Fruit fly (Drosophila melanogaster) whole organism, prepupa: ENCODE measurements around the gene CG7692.

Experiments used
- Blimp-1 ChIP-seq: fragments of 200-800 bp; sonication (Bioruptor generic); optimal IDR thresholded peaks from 3 replicates; lab custom pipeline; 2017; ENCODE audit warnings: missing biosample characterization, missing genetic modification characterization, mild to moderate bottlenecking, moderate library complexity, missing genetic modification reagents
- CG10631 ChIP-seq: fragments of 200-800 bp; sonication (Bioruptor generic); optimal IDR thresholded peaks from 2 replicates; lab custom pipeline; 2016; ENCODE audit warnings: missing biosample characterization, missing genetic modification characterization
- CG11762 ChIP-seq: fragments of 200-800 bp; sonication (Bioruptor generic); optimal IDR thresholded peaks from 3 replicates; lab custom pipeline; 2016; ENCODE audit warnings: missing biosample characterization, missing genetic modification characterization; ENCODE audit not compliant: insufficient read depth
- CG15336 ChIP-seq: fragments of 200-800 bp; sonication (Bioruptor generic); IDR thresholded peaks from 2 replicates; pipeline ENCODE4 v1.3.6; 2022; ENCODE audit warnings: missing biosample characterization, missing genetic modification characterization
- CG1621 ChIP-seq: fragments of 200-800 bp; sonication (Bioruptor generic); optimal IDR thresholded peaks from 3 replicates; lab custom pipeline; 2018; ENCODE audit warnings: missing biosample characterization, mild to moderate bottlenecking, missing genetic modification characterization
- CG3032 ChIP-seq: fragments of 200-800 bp; optimal IDR thresholded peaks from 2 replicates; lab custom pipeline; 2019; ENCODE audit warnings: missing biosample characterization, mild to moderate bottlenecking, missing genetic modification characterization, moderate library complexity
- CG31627 ChIP-seq: fragments of 200-800 bp; sonication (Bioruptor generic); optimal IDR thresholded peaks from 3 replicates; lab custom pipeline; 2016; ENCODE audit warnings: missing biosample characterization, missing genetic modification characterization
- CG34406 ChIP-seq: fragments of 200-800 bp; sonication (Bioruptor generic); optimal IDR thresholded peaks from 3 replicates; lab custom pipeline; 2016; ENCODE audit warnings: missing biosample characterization, missing genetic modification characterization
- CG4318 ChIP-seq: fragments of 200-800 bp; sonication (Bioruptor generic); optimal IDR thresholded peaks from 3 replicates; lab custom pipeline; 2017; ENCODE audit warnings: missing biosample characterization, mild to moderate bottlenecking, missing genetic modification characterization
- CG6163 ChIP-seq: fragments of 200-800 bp; sonication (Bioruptor generic); IDR thresholded peaks from 3 replicates; pipeline ENCODE4 v1.3.6; 2022; ENCODE audit warnings: missing biosample characterization, missing genetic modification characterization
- CG6276 ChIP-seq: fragments of 200-800 bp; sonication (Bioruptor generic); optimal IDR thresholded peaks from 2 replicates; lab custom pipeline; 2017; ENCODE audit warnings: missing biosample characterization, mild to moderate bottlenecking, missing genetic modification characterization
- CG6808 ChIP-seq: fragments of 200-800 bp; sonication (Bioruptor generic); optimal IDR thresholded peaks from 3 replicates; lab custom pipeline; 2017; ENCODE audit warnings: missing biosample characterization, missing genetic modification characterization, mild to moderate bottlenecking, moderate library complexity, missing genetic modification reagents
- CG7368 ChIP-seq: fragments of 200-800 bp; sonication (Bioruptor generic); optimal IDR thresholded peaks from 3 replicates; lab custom pipeline; 2016; ENCODE audit warnings: missing biosample characterization, missing genetic modification characterization
- CG8319 ChIP-seq: fragments of 200-800 bp; sonication (Bioruptor generic); optimal IDR thresholded peaks from 3 replicates; lab custom pipeline; 2016; ENCODE audit warnings: missing biosample characterization, missing genetic modification characterization
- CG8632 ChIP-seq: fragments of 200-800 bp; sonication (Bioruptor generic); optimal IDR thresholded peaks from 3 replicates; lab custom pipeline; 2016; ENCODE audit warnings: missing biosample characterization, missing genetic modification characterization
- Eip78C ChIP-seq: fragments of 200-800 bp; sonication (Bioruptor generic); peaks from one replicate; lab custom pipeline; 2016; ENCODE audit warnings: missing biosample characterization, missing genetic modification characterization
- Gug ChIP-seq: fragments of 200-800 bp; sonication (Bioruptor generic); IDR thresholded peaks from 2 replicates; pipeline ENCODE4 v1.3.6; 2022; ENCODE audit warnings: missing biosample characterization, missing genetic modification characterization
- Hr38 ChIP-seq: sonication (Bioruptor generic); optimal IDR thresholded peaks from 2 replicates; lab custom pipeline; 2016; ENCODE audit warnings: missing biosample characterization, missing genetic modification characterization
- Hr39 ChIP-seq: fragments of 200-800 bp; sonication (Bioruptor generic); optimal IDR thresholded peaks from 2 replicates; lab custom pipeline; 2016; ENCODE audit warnings: missing biosample characterization, missing genetic modification characterization
- Hr4 ChIP-seq: fragments of 200-800 bp; sonication (Bioruptor generic); optimal IDR thresholded peaks from 3 replicates; lab custom pipeline; 2016; ENCODE audit warnings: missing biosample characterization, missing genetic modification characterization
- Lpt ChIP-seq: fragments of 200-800 bp; sonication (Bioruptor generic); optimal IDR thresholded peaks from 3 replicates; lab custom pipeline; 2016; ENCODE audit warnings: missing biosample characterization, missing genetic modification characterization
- OdsH ChIP-seq: fragments of 200-800 bp; sonication (Bioruptor generic); optimal IDR thresholded peaks from 3 replicates; lab custom pipeline; 2016; ENCODE audit warnings: missing biosample characterization, missing genetic modification characterization
- Smox ChIP-seq: fragments of 200-800 bp; sonication (Bioruptor generic); optimal IDR thresholded peaks from 3 replicates; lab custom pipeline; 2016; ENCODE audit warnings: missing biosample characterization, missing genetic modification characterization
- Sox14 ChIP-seq: fragments of 200-800 bp; sonication (Bioruptor generic); optimal IDR thresholded peaks from 3 replicates; lab custom pipeline; 2016; ENCODE audit warnings: missing biosample characterization, missing genetic modification characterization
- Sox15 ChIP-seq: fragments of 200-800 bp; sonication (Bioruptor generic); optimal IDR thresholded peaks from 3 replicates; lab custom pipeline; 2016; ENCODE audit warnings: missing biosample characterization, missing genetic modification characterization
- acj6 ChIP-seq: fragments of 200-800 bp; sonication (Bioruptor generic); optimal IDR thresholded peaks from 3 replicates; lab custom pipeline; 2016; ENCODE audit warnings: missing biosample characterization, missing genetic modification characterization
- cyc ChIP-seq: fragments of 200-800 bp; sonication (Bioruptor generic); optimal IDR thresholded peaks from 3 replicates; lab custom pipeline; 2016; ENCODE audit warnings: missing biosample characterization, missing genetic modification characterization
- dac ChIP-seq: fragments of 200-800 bp; sonication (Bioruptor generic); optimal IDR thresholded peaks from 2 replicates; lab custom pipeline; 2017; ENCODE audit warnings: missing biosample characterization, mild to moderate bottlenecking, missing genetic modification characterization
- dsx ChIP-seq: fragments of 200-800 bp; optimal IDR thresholded peaks from 3 replicates; lab custom pipeline; 2019; ENCODE audit warnings: missing biosample characterization, mild to moderate bottlenecking, missing genetic modification characterization, moderate library complexity; ENCODE audit not compliant: poor library complexity, severe bottlenecking
- eg ChIP-seq: fragments of 200-800 bp; sonication (Bioruptor generic); IDR thresholded peaks from 3 replicates; pipeline ENCODE4 v1.3.6; 2022; ENCODE audit warnings: missing biosample characterization, missing genetic modification characterization
- fd59A ChIP-seq: fragments of 200-800 bp; sonication (Bioruptor generic); optimal IDR thresholded peaks from 2 replicates; lab custom pipeline; 2017; ENCODE audit warnings: missing biosample characterization, mild to moderate bottlenecking, missing genetic modification characterization, missing genetic modification reagents
- lz ChIP-seq: fragments of 200-800 bp; sonication (Bioruptor generic); optimal IDR thresholded peaks from 3 replicates; lab custom pipeline; 2016; ENCODE audit warnings: missing biosample characterization, missing genetic modification characterization
- salr ChIP-seq, 2 experiments: fragments of 200-800 bp; sonication (Bioruptor generic); optimal IDR thresholded peaks; 3 replicates each; lab custom pipeline; 2016 to 2018; ENCODE audit warnings: missing biosample characterization in 2 of 2, missing genetic modification characterization in 2 of 2, mild to moderate bottlenecking in 1 of 2
- spab ChIP-seq: fragments of 200-800 bp; sonication (Bioruptor generic); optimal IDR thresholded peaks from 2 replicates; lab custom pipeline; 2017; ENCODE audit warnings: missing biosample characterization, mild to moderate bottlenecking, missing genetic modification characterization, missing genetic modification reagents
- ss ChIP-seq, 2 experiments: fragments of 200-800 bp; sonication (Bioruptor generic); optimal IDR thresholded peaks; 2 replicates in 1 of 2; 3 replicates in 1 of 2; lab custom pipeline; 2017 to 2018; ENCODE audit warnings: mild to moderate bottlenecking in 2 of 2, missing biosample characterization in 2 of 2, missing genetic modification characterization in 2 of 2, moderate library complexity in 1 of 2
- svp ChIP-seq: fragments of 200-800 bp; sonication (Bioruptor generic); peaks from one replicate; lab custom pipeline; 2016; ENCODE audit warnings: missing biosample characterization, missing genetic modification characterization
- topi ChIP-seq: fragments of 200-800 bp; sonication (Bioruptor generic); optimal IDR thresholded peaks from 3 replicates; lab custom pipeline; 2016; ENCODE audit warnings: missing biosample characterization, missing genetic modification characterization
- vri ChIP-seq: fragments of 200-800 bp; sonication (Bioruptor generic); optimal IDR thresholded peaks from 3 replicates; lab custom pipeline; 2016; ENCODE audit warnings: missing biosample characterization, mild to moderate bottlenecking, missing genetic modification characterization

Gene CG7692

dm6 chr3L:17383285-17383684 is 31.7 kb downstream of the CG7692 start:
- TF ChIP-seq Hr4 (GFP tag; lab: Kevin White, UChicago): no peak
- no peak for TF ChIP-seq dsx
- TF ChIP-seq spab (GFP tag; lab: Kevin White, UChicago): no peak
- no peak for TF ChIP-seq cyc (GFP tag; lab: Kevin White, UChicago)
- no peak for TF ChIP-seq fd59A (GFP tag; lab: Kevin White, UChicago)
- TF ChIP-seq CG4318 (GFP tag; lab: Kevin White, UChicago): no peak
- TF ChIP-seq vri (GFP tag; lab: Kevin White, UChicago): no peak
- TF ChIP-seq OdsH: no peak
- no peak for TF ChIP-seq CG8319 (GFP tag; lab: Kevin White, UChicago)
- TF ChIP-seq CG10631: no peak
- TF ChIP-seq acj6 (GFP tag; lab: Kevin White, UChicago): no peak
- no peak for TF ChIP-seq salr (GFP tag; optimal IDR thresholded peaks at IDR 0.05; lab: Kevin White, UChicago)
- no peak for TF ChIP-seq Sox15 (GFP tag; lab: Kevin White, UChicago)
- no peak for TF ChIP-seq ss (GFP tag; optimal IDR thresholded peaks at IDR 0.05; lab: Kevin White, UChicago)
- no peak for TF ChIP-seq lz (GFP tag; lab: Kevin White, UChicago)
- TF ChIP-seq CG15336 (GFP tag; lab: Robert Waterston, UW): no peak

dm6 chr3L:17383714-17384113 is 32.1 kb downstream of the CG7692 start:
- no peak for TF ChIP-seq ss (GFP tag; optimal IDR thresholded peaks at IDR 0.05; lab: Kevin White, UChicago)
- TF ChIP-seq CG11762: no peak
- no peak for TF ChIP-seq dsx
- TF ChIP-seq CG6163: no peak
- no peak for TF ChIP-seq OdsH

- TF ChIP-seq CG34406 (GFP tag; lab: Kevin White, UChicago) (no peak), CG4318 (GFP tag; lab: Kevin White, UChicago) (no peak), topi (GFP tag; lab: Kevin White, UChicago) (no peak), fd59A (GFP tag; lab: Kevin White, UChicago) (no peak), CG7368 (GFP tag; lab: Kevin White, UChicago) (no peak), lz (GFP tag; lab: Kevin White, UChicago) (no peak), Sox15 (GFP tag; lab: Kevin White, UChicago) (no peak), CG1621 (tag; lab: Kevin White, UChicago) (no peak), Hr39 (GFP tag; lab: Kevin White, UChicago) (no peak), svp (no peak), Blimp-1 (GFP tag; lab: Kevin White, UChicago) (no peak), eg (GFP tag; lab: Robert Waterston, UW) (no peak), cyc (GFP tag; lab: Kevin White, UChicago) (no peak), Gug (GFP tag; lab: Robert Waterston, UW) (no peak), Smox (GFP tag; lab: Kevin White, UChicago) (no peak)
Observed at dm6 chr3L:17386612-17387382, 35.2 kb downstream of the CG7692 start.

DNA sequence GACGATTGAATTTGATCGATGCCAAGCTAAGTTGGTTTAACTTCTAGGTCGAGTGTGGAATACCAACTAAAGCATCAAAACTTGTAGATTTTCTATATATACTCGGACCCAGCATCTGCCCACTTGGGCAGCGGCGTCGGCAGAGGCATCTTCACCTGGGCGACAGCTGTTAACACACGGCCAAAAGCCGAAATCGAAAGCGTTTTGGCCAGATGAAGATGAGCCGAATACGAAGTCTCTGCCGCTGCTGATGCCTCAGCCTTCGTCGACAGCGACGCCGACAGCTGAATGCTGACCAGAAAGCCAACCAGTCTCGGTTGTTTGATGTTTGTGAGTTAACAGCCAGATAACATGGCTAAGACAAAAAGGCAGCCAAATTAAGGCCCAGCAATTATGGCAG is 37.3 kb downstream of the CG7692 start, which contains the start of gene CG13731:
Gene CG13731, minus strand, starts transcription at position 62 of the 400 bp plus-strand sequence.
- TF ChIP-seq Sox14 (GFP tag; lab: Kevin White, UChicago): no peak
- no peak for TF ChIP-seq Lpt (GFP tag; lab: Kevin White, UChicago)
- no peak for TF ChIP-seq CG8632 (GFP tag; lab: Kevin White, UChicago)
- TF ChIP-seq dac (GFP tag; lab: Kevin White, UChicago): no peak
- TF ChIP-seq CG6276: no peak
- no peak for TF ChIP-seq Eip78C (GFP tag; lab: Kevin White, UChicago)
- TF ChIP-seq CG6808 (GFP tag; lab: Kevin White, UChicago): no peak
- no peak for TF ChIP-seq Hr38
- no peak for TF ChIP-seq acj6 (GFP tag; lab: Kevin White, UChicago)
- no peak for TF ChIP-seq CG31627
- no peak for TF ChIP-seq CG3032 (tag; lab: Kevin White, UChicago)
